Worm (Caenorhabditis elegans): Measurements from ENCODE around the gene fipr-14.

DNA sequence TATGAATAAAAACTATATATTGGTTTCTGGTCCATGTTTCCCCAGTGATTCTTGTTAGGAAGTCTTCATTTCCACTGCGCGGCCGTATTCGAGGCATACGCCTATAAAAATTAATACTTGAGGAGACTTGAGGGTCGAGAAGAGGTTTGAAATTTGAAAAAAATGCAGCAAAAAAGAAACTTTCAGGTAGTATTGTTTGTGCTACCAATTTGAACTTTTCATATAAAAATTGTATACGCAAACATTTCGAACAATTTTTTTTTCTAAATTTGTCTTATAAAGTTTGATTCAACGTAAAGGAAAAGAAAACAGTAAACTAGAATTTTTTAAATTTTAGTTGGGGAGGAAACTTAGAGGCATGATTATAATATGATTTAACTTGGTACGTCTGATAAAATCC, 25.1 kb upstream of the fipr-14 start, which contains the start of gene T11G6.4:
- TF ChIP-seq rcor-1 (GFP tag; IDR thresholded peaks at IDR 0.05) (no peak), Y53G8AR.9 (GFP tag; conservative IDR thresholded peaks at IDR 0.05) (no peak), dpl-1 (GFP tag; optimal IDR thresholded peaks at IDR 0.05) (no peak), die-1 (tag; optimal IDR thresholded peaks at IDR 0.05) (no peak), pha-4 (tag; optimal IDR thresholded peaks at IDR 0.05) (no peak)
